Fruit fly (Drosophila melanogaster) whole organism, embryonic: ENCODE data around the gene CG6195.
A peak's percentile ranks its signal among the peaks of the same experiment; 100 is the strongest.

ENCODE experiments used
- BtbVII ChIP-seq: fragments of 200-800 bp; sonication (Bioruptor generic); optimal IDR thresholded peaks from 3 replicates; lab custom pipeline; 2017; ENCODE audit warnings: missing biosample characterization, mild to moderate bottlenecking, missing genetic modification characterization
- CG1024 ChIP-seq: fragments of 200-800 bp; sonication (Bioruptor generic); IDR thresholded peaks from 2 replicates; pipeline ENCODE4 v1.3.6; 2022; ENCODE audit warnings: missing biosample characterization, missing genetic modification characterization
- CG10431 ChIP-seq: fragments of 200-800 bp; sonication (Bioruptor generic); optimal IDR thresholded peaks from 3 replicates; lab custom pipeline; 2018; ENCODE audit warnings: missing biosample characterization, mild to moderate bottlenecking, missing genetic modification characterization
- CG10959 ChIP-seq: fragments of 200-800 bp; sonication (Bioruptor generic); IDR thresholded peaks from 2 replicates; pipeline ENCODE4 v1.3.6; 2022; ENCODE audit warnings: missing biosample characterization, missing genetic modification characterization
- CG13296 ChIP-seq: fragments of 200-800 bp; sonication (Bioruptor generic); optimal IDR thresholded peaks from 3 replicates; lab custom pipeline; 2018; ENCODE audit warnings: missing biosample characterization, mild to moderate bottlenecking, missing genetic modification characterization
- CG13424 ChIP-seq: fragments of 200-800 bp; sonication (Bioruptor generic); optimal IDR thresholded peaks from 2 replicates; lab custom pipeline; 2019; ENCODE audit warnings: missing biosample characterization, mild to moderate bottlenecking, missing genetic modification characterization, moderate library complexity
- CG15479 ChIP-seq: fragments of 200-800 bp; sonication (Bioruptor generic); optimal IDR thresholded peaks from 3 replicates; lab custom pipeline; 2019; ENCODE audit warnings: missing biosample characterization, mild to moderate bottlenecking, missing genetic modification characterization, moderate library complexity
- CG1832 ChIP-seq: fragments of 200-800 bp; sonication (Bioruptor generic); optimal IDR thresholded peaks from 2 replicates; lab custom pipeline; 2017; ENCODE audit warnings: missing biosample characterization, mild to moderate bottlenecking, missing genetic modification characterization, inconsistent platforms
- CG2678 ChIP-seq: fragments of 200-800 bp; sonication (Bioruptor generic); optimal IDR thresholded peaks from 3 replicates; lab custom pipeline; 2019; ENCODE audit warnings: missing biosample characterization, mild to moderate bottlenecking, missing genetic modification characterization, moderate library complexity
- CG31388 ChIP-seq: fragments of 200-800 bp; sonication (Bioruptor generic); optimal IDR thresholded peaks from 2 replicates; lab custom pipeline; 2016; ENCODE audit warnings: missing biosample characterization, missing genetic modification characterization
- CG33213 ChIP-seq: fragments of 200-800 bp; sonication (Bioruptor generic); optimal IDR thresholded peaks from 3 replicates; lab custom pipeline; 2016; ENCODE audit warnings: missing biosample characterization, missing genetic modification characterization
- CG3838 ChIP-seq: fragments of 200-800 bp; sonication (Bioruptor generic); optimal IDR thresholded peaks from 3 replicates; lab custom pipeline; 2016; ENCODE audit warnings: missing biosample characterization, missing genetic modification characterization
- CG4282 ChIP-seq: fragments of 200-800 bp; sonication (Bioruptor generic); optimal IDR thresholded peaks from 2 replicates; lab custom pipeline; 2016; ENCODE audit warnings: missing biosample characterization, missing genetic modification characterization
- CG4730 ChIP-seq: fragments of 200-800 bp; sonication (Bioruptor generic); IDR thresholded peaks from 2 replicates; pipeline ENCODE4 v1.3.6; 2022; ENCODE audit warnings: missing biosample characterization, missing genetic modification characterization
- CG4820 ChIP-seq: fragments of 200-800 bp; sonication (Bioruptor generic); optimal IDR thresholded peaks from 3 replicates; lab custom pipeline; 2016; ENCODE audit warnings: missing biosample characterization, missing genetic modification characterization
- CG6765 ChIP-seq: fragments of 200-800 bp; sonication (Bioruptor generic); optimal IDR thresholded peaks from 3 replicates; lab custom pipeline; 2017; ENCODE audit warnings: missing biosample characterization, mild to moderate bottlenecking, missing genetic modification characterization
- CG7963 ChIP-seq: fragments of 200-800 bp; sonication (Bioruptor generic); IDR thresholded peaks from 3 replicates; pipeline ENCODE4 v1.3.6; 2022; ENCODE audit warnings: missing biosample characterization, missing genetic modification characterization; ENCODE audit not compliant: partially characterized antibody
- CG7987 ChIP-seq: fragments of 200-800 bp; sonication (Bioruptor generic); optimal IDR thresholded peaks from 2 replicates; lab custom pipeline; 2018; ENCODE audit warnings: missing biosample characterization, mild to moderate bottlenecking, missing genetic modification characterization, moderate library complexity
- Gsc ChIP-seq: fragments of 200-800 bp; sonication (Bioruptor generic); IDR thresholded peaks from 2 replicates; pipeline ENCODE4 v1.3.6; 2022; ENCODE audit warnings: missing biosample characterization, missing genetic modification characterization
- HmgD ChIP-seq: fragments of 200-800 bp; sonication (Bioruptor generic); optimal IDR thresholded peaks from 3 replicates; lab custom pipeline; 2016; ENCODE audit warnings: missing biosample characterization, missing genetic modification characterization
- Hr78 ChIP-seq, 2 experiments: fragments of 200-800 bp in 1 of 2; fragments of >200 bp in 1 of 2; sonication (Bioruptor generic) in 1 of 2; optimal IDR thresholded peaks; 2 replicates each; lab custom pipeline; 2017 to 2019; ENCODE audit warnings: missing biosample characterization in 2 of 2, missing genetic modification characterization in 2 of 2, mild to moderate bottlenecking in 1 of 2, moderate library complexity in 1 of 2
- Kr ChIP-seq: fragments of 200-800 bp; sonication (Bioruptor generic); optimal IDR thresholded peaks from 2 replicates; lab custom pipeline; 2017; ENCODE audit warnings: missing biosample characterization, mild to moderate bottlenecking, missing genetic modification characterization
- Lpt ChIP-seq: fragments of >200 bp; optimal IDR thresholded peaks from 2 replicates; lab custom pipeline; 2018; ENCODE audit warnings: missing biosample characterization, missing genetic modification characterization
- Mes4 ChIP-seq: fragments of 200-800 bp; sonication (Bioruptor generic); optimal IDR thresholded peaks from 2 replicates; lab custom pipeline; 2016; ENCODE audit warnings: missing biosample characterization, missing genetic modification characterization
- Oaz ChIP-seq: fragments of 200-800 bp; sonication (Bioruptor generic); IDR thresholded peaks from 2 replicates; pipeline ENCODE4 v1.3.6; 2022; ENCODE audit warnings: missing biosample characterization, missing genetic modification characterization
- Sin3A ChIP-seq: fragments of >200 bp; optimal IDR thresholded peaks from 2 replicates; lab custom pipeline; 2018
- Sry-δ ChIP-seq: fragments of 200-800 bp; sonication (Bioruptor generic); optimal IDR thresholded peaks from 2 replicates; lab custom pipeline; 2016; ENCODE audit warnings: missing biosample characterization, missing genetic modification characterization
- Stat92E ChIP-seq, 3 experiments: fragments of >200 bp in 2 of 3; fragments of 200-800 bp in 1 of 3; sonication (Bioruptor generic) in 1 of 3; optimal IDR thresholded peaks; 2 replicates each; lab custom pipeline; 2017 to 2019; ENCODE audit warnings: missing biosample characterization in 3 of 3, missing genetic modification characterization in 3 of 3, mild to moderate bottlenecking in 1 of 3, moderate library complexity in 1 of 3
- TFAM ChIP-seq: fragments of 200-800 bp; sonication (Bioruptor generic); optimal IDR thresholded peaks from 2 replicates; lab custom pipeline; 2017; ENCODE audit warnings: missing biosample characterization, missing genetic modification characterization, inconsistent platforms
- abd-A ChIP-seq: fragments of 200-800 bp; sonication (Bioruptor generic); optimal IDR thresholded peaks from 3 replicates; lab custom pipeline; 2019; ENCODE audit warnings: missing biosample characterization, mild to moderate bottlenecking, missing genetic modification characterization, moderate library complexity
- al ChIP-seq: fragments of 200-800 bp; sonication (Bioruptor generic); IDR thresholded peaks from 2 replicates; pipeline ENCODE4 v1.3.6; 2022; ENCODE audit warnings: missing biosample characterization, missing genetic modification characterization
- az2 ChIP-seq: fragments of 200-800 bp; sonication (Bioruptor generic); optimal IDR thresholded peaks from 3 replicates; lab custom pipeline; 2016; ENCODE audit warnings: missing biosample characterization, missing genetic modification characterization
- crol ChIP-seq: fragments of 200-800 bp; sonication (Bioruptor generic); IDR thresholded peaks from 2 replicates; pipeline ENCODE4 v1.3.6; 2022; ENCODE audit warnings: missing biosample characterization, missing genetic modification characterization
- danr ChIP-seq: fragments of 200-800 bp; sonication (Bioruptor generic); IDR thresholded peaks from 2 replicates; pipeline ENCODE4 v1.3.6; 2022; ENCODE audit warnings: missing biosample characterization, missing genetic modification characterization
- dysf ChIP-seq: fragments of 200-800 bp; sonication (Bioruptor generic); IDR thresholded peaks from 3 replicates; pipeline ENCODE4 v1.3.6; 2022; ENCODE audit warnings: missing biosample characterization, missing genetic modification characterization
- fd64A ChIP-seq: fragments of 200-800 bp; sonication (Bioruptor generic); optimal IDR thresholded peaks from 3 replicates; lab custom pipeline; 2018; ENCODE audit warnings: missing biosample characterization, mild to moderate bottlenecking, missing genetic modification characterization
- ham ChIP-seq: fragments of 200-800 bp; sonication (Bioruptor generic); IDR thresholded peaks from 2 replicates; pipeline ENCODE4 v1.3.6; 2022; ENCODE audit warnings: missing biosample characterization, missing genetic modification characterization
- hth ChIP-seq: fragments of >200 bp; optimal IDR thresholded peaks from 2 replicates; lab custom pipeline; 2017; ENCODE audit warnings: inconsistent platforms
- klu ChIP-seq: fragments of 200-800 bp; sonication (Bioruptor generic); IDR thresholded peaks from 2 replicates; pipeline ENCODE4 v1.3.6; 2022; ENCODE audit warnings: missing biosample characterization, missing genetic modification characterization
- lola ChIP-seq, 3 experiments: fragments of >200 bp in 2 of 3; fragments of 200-800 bp in 1 of 3; sonication (Bioruptor generic) in 1 of 3; optimal IDR thresholded peaks; 2 replicates each; lab custom pipeline; 2017 to 2019; ENCODE audit warnings: missing biosample characterization in 3 of 3, missing genetic modification characterization in 3 of 3, mild to moderate bottlenecking in 1 of 3, moderate library complexity in 1 of 3
- maf-S ChIP-seq: fragments of 200-800 bp; sonication (Bioruptor generic); optimal IDR thresholded peaks from 2 replicates; lab custom pipeline; 2016; ENCODE audit warnings: missing biosample characterization, missing genetic modification characterization
- nmo ChIP-seq: fragments of 200-800 bp; sonication (Bioruptor generic); optimal IDR thresholded peaks from 2 replicates; lab custom pipeline; 2018; ENCODE audit warnings: missing biosample characterization, mild to moderate bottlenecking, missing genetic modification characterization, moderate library complexity
- pum ChIP-seq: fragments of 200-800 bp; sonication (Bioruptor generic); optimal IDR thresholded peaks from 2 replicates; lab custom pipeline; 2016; ENCODE audit warnings: missing biosample characterization, missing genetic modification characterization
- sens ChIP-seq: fragments of 200-800 bp; sonication (Bioruptor generic); peaks from one replicate; lab custom pipeline; 2016; ENCODE audit warnings: missing biosample characterization, missing genetic modification characterization
- slp2 ChIP-seq: fragments of 200-800 bp; sonication (Bioruptor generic); optimal IDR thresholded peaks from 2 replicates; lab custom pipeline; 2016; ENCODE audit warnings: missing biosample characterization, missing genetic modification characterization
- ttk ChIP-seq: fragments of 200-800 bp; sonication (Bioruptor generic); IDR thresholded peaks from 2 replicates; pipeline ENCODE4 v2.1.2; 2022; ENCODE audit warnings: missing biosample characterization, missing genetic modification characterization
- wek ChIP-seq: fragments of 200-800 bp; sonication (Bioruptor generic); optimal IDR thresholded peaks from 3 replicates; lab custom pipeline; 2018; ENCODE audit warnings: missing biosample characterization, mild to moderate bottlenecking, missing genetic modification characterization, moderate library complexity
- zen ChIP-seq: fragments of 200-800 bp; sonication (Bioruptor generic); optimal IDR thresholded peaks from 3 replicates; lab custom pipeline; 2018; ENCODE audit warnings: missing biosample characterization, mild to moderate bottlenecking, missing genetic modification characterization, moderate library complexity
- zen2 ChIP-seq: fragments of 200-800 bp; sonication (Bioruptor generic); IDR thresholded peaks from 3 replicates; pipeline ENCODE4 v1.3.6; 2022; ENCODE audit warnings: missing biosample characterization, missing genetic modification characterization; ENCODE audit not compliant: partially characterized antibody
- zf30C ChIP-seq: fragments of 200-800 bp; sonication (Bioruptor generic); optimal IDR thresholded peaks from 3 replicates; lab custom pipeline; 2018; ENCODE audit warnings: missing biosample characterization, mild to moderate bottlenecking, missing genetic modification characterization

Gene CG6195

dm6 chr3R:19671223-19671991, 23.2 kb upstream of the CG6195 start, which contains the start of gene Naam (continued):
- no peak for TF ChIP-seq CG31388 (GFP tag; lab: Kevin White, UChicago)
- no peak for TF ChIP-seq Sin3A (lab: Kevin White, UChicago)
- TF ChIP-seq hth (lab: Kevin White, UChicago), result no peak
- no peak for TF ChIP-seq CG10959 (GFP tag; lab: Robert Waterston, UW)
- peak; percentile 43 for TF ChIP-seq CG3838 (GFP tag; lab: Kevin White, UChicago)
- peak; percentile 85 for TF ChIP-seq CG2678 (tag; lab: Kevin White, UChicago)
- peak in 1 of 2 experiments; percentile 21 for TF ChIP-seq Hr78 (GFP tag; optimal IDR thresholded peaks at IDR 0.05; lab: Kevin White, UChicago)
- TF ChIP-seq Lpt (GFP tag; lab: Kevin White, UChicago), result no peak
- no peak for TF ChIP-seq Oaz (GFP tag; lab: Robert Waterston, UW)
- no peak for TF ChIP-seq lola (GFP tag; optimal IDR thresholded peaks at IDR 0.05; lab: Kevin White, UChicago)
- peak; percentile 64 for TF ChIP-seq CG7987 (GFP tag; lab: Kevin White, UChicago)
- TF ChIP-seq CG1832 (GFP tag; lab: Kevin White, UChicago), result no peak
- TF ChIP-seq ttk (GFP tag; lab: Robert Waterston, UW), result peak; percentile 75
- no peak for TF ChIP-seq Gsc (GFP tag; lab: Robert Waterston, UW)
- peak; percentile 62 for TF ChIP-seq al
- TF ChIP-seq sens (GFP tag; lab: Kevin White, UChicago), result peak; percentile 96
- TF ChIP-seq Sry-δ, result no peak
- TF ChIP-seq wek, result peak; percentile 76
- peak; percentile 55 for TF ChIP-seq CG4820 (GFP tag; lab: Kevin White, UChicago)
- no peak for TF ChIP-seq TFAM (GFP tag; lab: Kevin White, UChicago)
- no peak for TF ChIP-seq abd-A
- TF ChIP-seq ham (GFP tag; lab: Robert Waterston, UW), result no peak
- TF ChIP-seq Stat92E (GFP tag; optimal IDR thresholded peaks at IDR 0.05; lab: Kevin White, UChicago), result no peak
- no peak for TF ChIP-seq CG10431
- no peak for TF ChIP-seq CG15479 (GFP tag; lab: Kevin White, UChicago)
- peak; percentile 61 for TF ChIP-seq nmo (GFP tag; lab: Kevin White, UChicago)
- TF ChIP-seq Mes4 (GFP tag; lab: Kevin White, UChicago), result peak; percentile 61
- no peak for TF ChIP-seq zf30C (GFP tag; lab: Kevin White, UChicago)
- peak; percentile 62 for TF ChIP-seq maf-S
- peak; percentile 49 for TF ChIP-seq slp2
- peak; percentile 38 for TF ChIP-seq BtbVII (GFP tag; lab: Kevin White, UChicago)
- peak; percentile 57 for TF ChIP-seq CG1024 (GFP tag; lab: Robert Waterston, UW)
- TF ChIP-seq CG4282 (GFP tag; lab: Kevin White, UChicago), result peak; percentile 69
- TF ChIP-seq CG13296 (GFP tag; lab: Kevin White, UChicago), result peak; percentile 74
- peak; percentile 49 for TF ChIP-seq CG6765 (GFP tag; lab: Kevin White, UChicago)
- peak; percentile 30; the same call in 1 of the 2 replicates for TF ChIP-seq danr (GFP tag; lab: Robert Waterston, UW)
- TF ChIP-seq pum (GFP tag; lab: Kevin White, UChicago), result peak; percentile 61
- peak; percentile 21 for TF ChIP-seq zen
- TF ChIP-seq CG7963, result no peak
- peak; percentile 46 for TF ChIP-seq CG33213 (GFP tag; lab: Kevin White, UChicago)
- peak; percentile 70 for TF ChIP-seq CG13424 (tag; lab: Kevin White, UChicago)
- TF ChIP-seq crol (GFP tag; lab: Robert Waterston, UW), result no peak
- 0 out of 2 replicates have a peak, but pooled peaks have one; percentile 33 for TF ChIP-seq CG4730 (GFP tag; lab: Robert Waterston, UW)
- TF ChIP-seq Kr (GFP tag; lab: Kevin White, UChicago), result no peak
- peak; percentile 76 for TF ChIP-seq dysf
- peak; percentile 30 for TF ChIP-seq HmgD (GFP tag; lab: Kevin White, UChicago)
- TF ChIP-seq zen2, result no peak
- TF ChIP-seq klu (GFP tag; lab: Robert Waterston, UW), result no peak; the same call in 1 of the 2 replicates
- peak; percentile 77 for TF ChIP-seq az2
- TF ChIP-seq fd64A (GFP tag; lab: Kevin White, UChicago), result no peak
